Worm (Caenorhabditis elegans) whole organism, early embryonic: ENCODE results near the gene par-1.

Source experiments
- hmbx-1 ChIP-seq: sonication (generic microtip); optimal IDR thresholded peaks from 2 replicates; lab custom pipeline; 2016; ENCODE audit warnings: mild to moderate bottlenecking, missing genetic modification characterization, missing compliant biosample characterization
- hnd-1 ChIP-seq: sonication (generic microtip); optimal IDR thresholded peaks from 2 replicates; lab custom pipeline; 2016; ENCODE audit warnings: missing genetic modification characterization, missing compliant biosample characterization

- TF ChIP-seq hnd-1 = no peak
- no peak for TF ChIP-seq hmbx-1 (tag; lab: Kevin White, UChicago)
Observed at ce11 chrV:14094546-14094945, 50.6 kb downstream of the par-1 start.
